Worm (Caenorhabditis elegans) whole organism, L3 larva: ENCODE data around the gene hmt-1.

Source experiments
- ZK546.5 ChIP-seq: sonication (generic microtip); optimal IDR thresholded peaks from 2 replicates; lab custom pipeline; 2017; ENCODE audit warnings: missing biosample characterization, missing genetic modification characterization
- ceh-82 ChIP-seq: fragments of 150-350 bp; optimal IDR thresholded peaks from 2 replicates; lab custom pipeline; 2014; ENCODE audit warnings: missing biosample characterization, missing genetic modification characterization
- elt-2 ChIP-seq: sonication (generic microtip); optimal IDR thresholded peaks from 2 replicates; lab custom pipeline; 2016; ENCODE audit warnings: missing genetic modification reagents, mild to moderate bottlenecking, missing genetic modification characterization, missing compliant biosample characterization
- elt-3 ChIP-seq, 3 experiments: fragments of 150-350 bp in 1 of 3; sonication (generic microtip) in 2 of 3; optimal IDR thresholded peaks; 2 replicates in 2 of 3; 4 replicates in 1 of 3; lab custom pipeline; 2014 to 2017; ENCODE audit warnings: missing biosample characterization in 3 of 3, missing genetic modification characterization in 3 of 3
- lin-15B ChIP-seq: fragments of 150-350 bp; optimal IDR thresholded peaks from 2 replicates; lab custom pipeline; 2014; ENCODE audit warnings: missing biosample characterization, missing genetic modification characterization
- lin-39 ChIP-seq: fragments of 150-350 bp; optimal IDR thresholded peaks from 2 replicates; lab custom pipeline; 2018; ENCODE audit warnings: missing biosample characterization, missing genetic modification reagents, missing genetic modification characterization
- nhr-11 ChIP-seq: fragments of 150-350 bp; optimal IDR thresholded peaks from 2 replicates; lab custom pipeline; 2014; ENCODE audit warnings: missing biosample characterization, missing genetic modification characterization
- nhr-77 ChIP-seq: fragments of 150-350 bp; optimal IDR thresholded peaks from 2 replicates; lab custom pipeline; 2014; ENCODE audit warnings: missing biosample characterization, missing genetic modification characterization
- unc-62 ChIP-seq: fragments of 150-350 bp; sonication (generic microtip); optimal IDR thresholded peaks from 4 replicates; lab custom pipeline; 2014; ENCODE audit warnings: missing biosample characterization, missing genetic modification reagents, missing genetic modification characterization
- zag-1 ChIP-seq: fragments of 150-350 bp; optimal IDR thresholded peaks from 2 replicates; lab custom pipeline; 2014; ENCODE audit warnings: missing biosample characterization, missing genetic modification characterization
- ztf-11 ChIP-seq: fragments of 150-350 bp; optimal IDR thresholded peaks from 2 replicates; lab custom pipeline; 2014; ENCODE audit warnings: missing biosample characterization, missing genetic modification characterization

ce11 chrIII:11059775-11060174 lies 40.0 kb downstream of the hmt-1 start:
- no peak for TF ChIP-seq ZK546.5 (tag; lab: Kevin White, UChicago)
- TF ChIP-seq lin-39 (tag; lab: Kevin White, UChicago), result no peak
- TF ChIP-seq nhr-77, result no peak
- TF ChIP-seq elt-3 (tag; optimal IDR thresholded peaks at IDR 0.05; lab: Kevin White, UChicago), result no peak
- no peak for TF ChIP-seq nhr-11 (tag; lab: Kevin White, UChicago)
- no peak for TF ChIP-seq ceh-82 (tag; lab: Kevin White, UChicago)
- no peak for TF ChIP-seq unc-62 (GFP tag; lab: Kevin White, UChicago)
- TF ChIP-seq ztf-11 (tag; lab: Kevin White, UChicago), result no peak
- TF ChIP-seq elt-2, result peak; percentile 89
- TF ChIP-seq lin-15B (tag; lab: Kevin White, UChicago), result no peak
- TF ChIP-seq zag-1 (tag; lab: Kevin White, UChicago), result no peak
